Fruit fly (Drosophila melanogaster) whole organism, embryonic: ENCODE data around the gene CG42540.

Experiments used
- Atf3 ChIP-seq: fragments of 200-800 bp; sonication (Bioruptor generic); optimal IDR thresholded peaks from 3 replicates; lab custom pipeline; 2016; ENCODE audit warnings: missing biosample characterization, missing genetic modification characterization
- Awh ChIP-seq: fragments of 200-800 bp; sonication (Bioruptor generic); IDR thresholded peaks from 2 replicates; pipeline ENCODE4, ENCODE4 v1.3.6; 2022; ENCODE audit warnings: missing biosample characterization, missing genetic modification characterization
- CG10147 ChIP-seq: fragments of 200-800 bp; sonication (Bioruptor generic); optimal IDR thresholded peaks from 2 replicates; lab custom pipeline; 2019; ENCODE audit warnings: missing biosample characterization, mild to moderate bottlenecking, missing genetic modification characterization, moderate library complexity
- CG10959 ChIP-seq: fragments of 200-800 bp; sonication (Bioruptor generic); IDR thresholded peaks from 2 replicates; pipeline ENCODE4 v1.3.6; 2022; ENCODE audit warnings: missing biosample characterization, missing genetic modification characterization
- CG11723 ChIP-seq: fragments of 200-800 bp; sonication (Bioruptor generic); optimal IDR thresholded peaks from 2 replicates; lab custom pipeline; 2017; ENCODE audit warnings: missing biosample characterization, mild to moderate bottlenecking, missing genetic modification characterization
- CG13775 ChIP-seq: fragments of 200-800 bp; sonication (Bioruptor generic); optimal IDR thresholded peaks from 3 replicates; lab custom pipeline; 2017; ENCODE audit warnings: missing biosample characterization, mild to moderate bottlenecking, missing genetic modification characterization
- CG14050 ChIP-seq: fragments of 200-800 bp; sonication (Bioruptor generic); IDR thresholded peaks from 3 replicates; pipeline ENCODE4 v1.3.6; 2022; ENCODE audit warnings: missing biosample characterization, missing genetic modification characterization
- CG15479 ChIP-seq: fragments of 200-800 bp; sonication (Bioruptor generic); optimal IDR thresholded peaks from 3 replicates; lab custom pipeline; 2019; ENCODE audit warnings: missing biosample characterization, mild to moderate bottlenecking, missing genetic modification characterization, moderate library complexity
- CG1832 ChIP-seq: fragments of 200-800 bp; sonication (Bioruptor generic); optimal IDR thresholded peaks from 2 replicates; lab custom pipeline; 2017; ENCODE audit warnings: missing biosample characterization, mild to moderate bottlenecking, missing genetic modification characterization, inconsistent platforms
- CG2129 ChIP-seq: fragments of 200-800 bp; sonication (Bioruptor generic); IDR thresholded peaks from 2 replicates; pipeline ENCODE4 v1.3.6; 2022; ENCODE audit warnings: missing biosample characterization, missing genetic modification characterization; ENCODE audit not compliant: partially characterized antibody
- CG3163 ChIP-seq: fragments of 200-800 bp; sonication (Bioruptor generic); optimal IDR thresholded peaks from 3 replicates; lab custom pipeline; 2016; ENCODE audit warnings: missing biosample characterization, missing genetic modification characterization
- CG3281 ChIP-seq: fragments of 200-800 bp; sonication (Bioruptor generic); optimal IDR thresholded peaks from 3 replicates; lab custom pipeline; 2017; ENCODE audit warnings: missing biosample characterization, mild to moderate bottlenecking, missing genetic modification characterization
- CG33557 ChIP-seq: fragments of 200-800 bp; sonication (Bioruptor generic); optimal IDR thresholded peaks from 2 replicates; lab custom pipeline; 2019; ENCODE audit warnings: missing biosample characterization, mild to moderate bottlenecking, missing genetic modification characterization, moderate library complexity
- CG34376 ChIP-seq: fragments of 200-800 bp; sonication (Bioruptor generic); optimal IDR thresholded peaks from 2 replicates; lab custom pipeline; 2018; ENCODE audit warnings: missing biosample characterization, mild to moderate bottlenecking, missing genetic modification characterization
- CG5180 ChIP-seq: fragments of 200-800 bp; sonication (Bioruptor generic); optimal IDR thresholded peaks from 3 replicates; lab custom pipeline; 2017; ENCODE audit warnings: missing biosample characterization, missing genetic modification characterization, mild to moderate bottlenecking, moderate library complexity, missing genetic modification reagents
- CG6689 ChIP-seq: fragments of 200-800 bp; sonication (Bioruptor generic); IDR thresholded peaks from 2 replicates; pipeline ENCODE4 v1.3.6; 2022; ENCODE audit warnings: missing biosample characterization, missing genetic modification characterization
- CG7556 ChIP-seq: fragments of 200-800 bp; sonication (Bioruptor generic); optimal IDR thresholded peaks from 2 replicates; lab custom pipeline; 2017; ENCODE audit warnings: missing biosample characterization, mild to moderate bottlenecking, missing genetic modification characterization
- CG8478 ChIP-seq: fragments of >200 bp; optimal IDR thresholded peaks from 2 replicates; lab custom pipeline; 2018
- D ChIP-seq, 2 experiments: fragments of 200-800 bp in 1 of 2; fragments of >200 bp in 1 of 2; sonication (Bioruptor generic) in 1 of 2; optimal IDR thresholded peaks; 2 replicates in 1 of 2; 3 replicates in 1 of 2; lab custom pipeline; 2017; ENCODE audit warnings: mild to moderate bottlenecking in 1 of 2, missing biosample characterization in 1 of 2, missing genetic modification characterization in 1 of 2, missing genetic modification reagents in 1 of 2
- D19A ChIP-seq: fragments of 200-800 bp; optimal IDR thresholded peaks from 3 replicates; lab custom pipeline; 2019; ENCODE audit warnings: missing biosample characterization, mild to moderate bottlenecking, missing genetic modification characterization, moderate library complexity
- D19B ChIP-seq: fragments of 200-800 bp; sonication (Bioruptor generic); optimal IDR thresholded peaks from 2 replicates; lab custom pipeline; 2017; ENCODE audit warnings: missing biosample characterization, mild to moderate bottlenecking, missing genetic modification characterization
- Dfd ChIP-seq, 2 experiments: fragments of >200 bp; optimal IDR thresholded peaks; 2 replicates each; lab custom pipeline; 2017; ENCODE audit warnings: missing biosample characterization in 2 of 2, missing genetic modification characterization in 2 of 2
- Dip2 ChIP-seq: fragments of 200-800 bp; sonication (Bioruptor generic); IDR thresholded peaks from 2 replicates; pipeline ENCODE4 v1.3.6; 2022; ENCODE audit warnings: missing biosample characterization, missing genetic modification characterization
- Neu2 ChIP-seq: fragments of 200-800 bp; sonication (Bioruptor generic); optimal IDR thresholded peaks from 3 replicates; lab custom pipeline; 2016; ENCODE audit warnings: missing biosample characterization, missing genetic modification characterization, borderline replicate concordance
- Nf-YB ChIP-seq: fragments of 200-800 bp; sonication (Bioruptor generic); optimal IDR thresholded peaks from 3 replicates; lab custom pipeline; 2019; ENCODE audit warnings: missing biosample characterization, mild to moderate bottlenecking, missing genetic modification characterization, moderate library complexity
- PHDP ChIP-seq: fragments of 200-800 bp; sonication (Bioruptor generic); optimal IDR thresholded peaks from 3 replicates; lab custom pipeline; 2018; ENCODE audit warnings: missing biosample characterization, mild to moderate bottlenecking, missing genetic modification characterization, moderate library complexity
- ab ChIP-seq: fragments of 200-800 bp; sonication (Bioruptor generic); optimal IDR thresholded peaks from 2 replicates; lab custom pipeline; 2016; ENCODE audit warnings: missing biosample characterization, missing genetic modification characterization
- bcd ChIP-seq: fragments of 200-800 bp; sonication (Bioruptor generic); optimal IDR thresholded peaks from 2 replicates; lab custom pipeline; 2017; ENCODE audit warnings: missing biosample characterization, mild to moderate bottlenecking, missing genetic modification characterization
- bigmax ChIP-seq: fragments of 200-800 bp; sonication (Bioruptor generic); optimal IDR thresholded peaks from 2 replicates; lab custom pipeline; 2018; ENCODE audit warnings: missing biosample characterization, mild to moderate bottlenecking, missing genetic modification characterization
- caup ChIP-seq: fragments of 200-800 bp; sonication (Bioruptor generic); optimal IDR thresholded peaks from 3 replicates; lab custom pipeline; 2017; ENCODE audit warnings: missing biosample characterization, mild to moderate bottlenecking, missing genetic modification characterization, moderate library complexity; ENCODE audit not compliant: severe bottlenecking
- cwo ChIP-seq: fragments of 200-800 bp; sonication (Bioruptor generic); optimal IDR thresholded peaks from 3 replicates; lab custom pipeline; 2017; ENCODE audit warnings: missing biosample characterization, missing genetic modification characterization, mild to moderate bottlenecking, moderate library complexity, missing genetic modification reagents
- disco-r ChIP-seq: fragments of 200-800 bp; sonication (Bioruptor generic); optimal IDR thresholded peaks from 2 replicates; lab custom pipeline; 2016; ENCODE audit warnings: missing biosample characterization, missing genetic modification characterization
- eyg ChIP-seq: fragments of 200-800 bp; sonication (Bioruptor generic); optimal IDR thresholded peaks from 3 replicates; lab custom pipeline; 2016; ENCODE audit warnings: missing biosample characterization, missing genetic modification characterization
- gcm ChIP-seq: fragments of 200-800 bp; sonication (Bioruptor generic); optimal IDR thresholded peaks from 2 replicates; lab custom pipeline; 2019; ENCODE audit warnings: missing biosample characterization, mild to moderate bottlenecking, missing genetic modification characterization, moderate library complexity
- lbe ChIP-seq: fragments of 200-800 bp; sonication (Bioruptor generic); optimal IDR thresholded peaks from 2 replicates; lab custom pipeline; 2016; ENCODE audit warnings: missing biosample characterization, mild to moderate bottlenecking, missing genetic modification characterization
- lola ChIP-seq, 3 experiments: fragments of >200 bp in 2 of 3; fragments of 200-800 bp in 1 of 3; sonication (Bioruptor generic) in 1 of 3; optimal IDR thresholded peaks; 2 replicates each; lab custom pipeline; 2017 to 2019; ENCODE audit warnings: missing biosample characterization in 3 of 3, missing genetic modification characterization in 3 of 3, mild to moderate bottlenecking in 1 of 3, moderate library complexity in 1 of 3
- maf-S ChIP-seq: fragments of 200-800 bp; sonication (Bioruptor generic); optimal IDR thresholded peaks from 2 replicates; lab custom pipeline; 2016; ENCODE audit warnings: missing biosample characterization, missing genetic modification characterization
- mam ChIP-seq: fragments of 200-800 bp; sonication (Bioruptor generic); optimal IDR thresholded peaks from 3 replicates; lab custom pipeline; 2016; ENCODE audit warnings: missing biosample characterization, missing genetic modification characterization
- peb ChIP-seq: fragments of 200-800 bp; sonication (Bioruptor generic); IDR thresholded peaks from 2 replicates; pipeline ENCODE4 v1.3.6; 2022; ENCODE audit warnings: missing biosample characterization, missing genetic modification characterization
- phol ChIP-seq: fragments of 200-800 bp; sonication (Bioruptor generic); optimal IDR thresholded peaks from 3 replicates; lab custom pipeline; 2018; ENCODE audit warnings: missing biosample characterization, mild to moderate bottlenecking, missing genetic modification characterization, moderate library complexity
- pita ChIP-seq: fragments of 200-800 bp; sonication (Bioruptor generic); optimal IDR thresholded peaks from 2 replicates; lab custom pipeline; 2017; ENCODE audit warnings: missing biosample characterization, mild to moderate bottlenecking, missing genetic modification characterization
- pros ChIP-seq: fragments of 200-800 bp; sonication (Bioruptor generic); optimal IDR thresholded peaks from 3 replicates; lab custom pipeline; 2019; ENCODE audit warnings: missing biosample characterization, mild to moderate bottlenecking, missing genetic modification characterization, moderate library complexity
- pum ChIP-seq: fragments of 200-800 bp; sonication (Bioruptor generic); optimal IDR thresholded peaks from 2 replicates; lab custom pipeline; 2016; ENCODE audit warnings: missing biosample characterization, missing genetic modification characterization
- ranshi ChIP-seq: fragments of 200-800 bp; sonication (Bioruptor generic); IDR thresholded peaks from 2 replicates; pipeline ENCODE4 v1.3.6; 2022; ENCODE audit warnings: missing biosample characterization, missing genetic modification characterization
- ro ChIP-seq: fragments of 200-800 bp; sonication (Bioruptor generic); IDR thresholded peaks from 2 replicates; pipeline ENCODE4 v1.3.6; 2022; ENCODE audit warnings: missing biosample characterization, missing genetic modification characterization
- scrt ChIP-seq: fragments of 200-800 bp; sonication (Bioruptor generic); optimal IDR thresholded peaks from 2 replicates; lab custom pipeline; 2018; ENCODE audit warnings: missing biosample characterization, mild to moderate bottlenecking, missing genetic modification characterization, moderate library complexity
- seq ChIP-seq: fragments of 200-800 bp; sonication (Bioruptor generic); IDR thresholded peaks from 2 replicates; pipeline ENCODE4 v1.3.6; 2022; ENCODE audit warnings: missing biosample characterization, missing genetic modification characterization
- slbo ChIP-seq: fragments of 200-800 bp; sonication (Bioruptor generic); IDR thresholded peaks from 2 replicates; pipeline ENCODE4 v1.3.6; 2022; ENCODE audit warnings: missing biosample characterization, missing genetic modification characterization
- sob ChIP-seq: fragments of 200-800 bp; sonication (Bioruptor generic); IDR thresholded peaks from 2 replicates; pipeline ENCODE4 v1.3.6; 2022; ENCODE audit warnings: missing biosample characterization, missing genetic modification characterization
- sr ChIP-seq: fragments of 200-800 bp; sonication (Bioruptor generic); IDR thresholded peaks from 3 replicates; pipeline ENCODE4 v1.3.6; 2022; ENCODE audit warnings: missing biosample characterization, missing genetic modification characterization
- stwl ChIP-seq: fragments of 200-800 bp; sonication (Bioruptor generic); optimal IDR thresholded peaks from 3 replicates; lab custom pipeline; 2018; ENCODE audit warnings: missing biosample characterization, mild to moderate bottlenecking, missing genetic modification characterization, moderate library complexity

CG42540 gene

DNA sequence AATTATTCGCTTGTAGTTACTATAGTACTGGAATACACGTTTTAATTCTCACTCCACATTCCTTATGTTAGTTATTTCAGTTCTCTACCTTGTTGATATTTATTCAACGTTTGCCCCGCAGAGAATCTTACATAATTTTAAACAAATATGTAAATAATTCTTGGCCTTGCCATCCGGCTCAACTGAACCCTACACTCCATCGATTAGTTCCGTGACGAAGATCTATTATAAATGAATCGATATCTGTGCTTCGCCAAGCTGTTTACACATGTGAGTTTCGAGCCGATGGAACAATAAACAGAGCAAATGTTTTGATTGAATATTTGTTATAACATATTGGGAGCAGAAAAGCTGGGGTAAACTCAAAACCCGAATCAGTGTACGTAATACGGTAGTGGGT is 34.1 kb upstream of the CG42540 start (continued):
- TF ChIP-seq caup (GFP tag; lab: Kevin White, UChicago) (peak; percentile 63), D (optimal IDR thresholded peaks at IDR 0.05; lab: Kevin White, UChicago) (no peak), D (GFP tag; optimal IDR thresholded peaks at IDR 0.05; lab: Kevin White, UChicago) (no peak), CG7556 (GFP tag; lab: Kevin White, UChicago) (peak; percentile 15), CG5180 (GFP tag; lab: Kevin White, UChicago) (no peak), CG8478 (lab: Kevin White, UChicago) (no peak), pum (no peak), CG10959 (GFP tag; lab: Robert Waterston, UW) (no peak), CG3281 (GFP tag; lab: Kevin White, UChicago) (peak; percentile 64), Dip2 (GFP tag; lab: Robert Waterston, UW) (no peak), CG1832 (no peak), Awh (peak; percentile 29; the same call in 1 of the 2 replicates), maf-S (GFP tag; lab: Kevin White, UChicago) (no peak), lbe (GFP tag; lab: Kevin White, UChicago) (no peak), CG33557 (GFP tag; lab: Kevin White, UChicago) (no peak), gcm (GFP tag; lab: Kevin White, UChicago) (no peak), ro (no peak), CG10147 (peak; percentile 13), cwo (GFP tag; lab: Kevin White, UChicago) (peak; percentile 24), pita (GFP tag; lab: Kevin White, UChicago) (no peak), Atf3 (no peak), bigmax (GFP tag; lab: Kevin White, UChicago) (no peak), Neu2 (no peak), D19A (tag; lab: Kevin White, UChicago) (no peak), phol (tag; lab: Kevin White, UChicago) (no peak), pros (GFP tag; lab: Kevin White, UChicago) (no peak), CG13775 (GFP tag; lab: Kevin White, UChicago) (no peak), Dfd (GFP tag; optimal IDR thresholded peaks at IDR 0.05; lab: Kevin White, UChicago) (no peak), PHDP (tag; lab: Kevin White, UChicago) (peak; percentile 64), stwl (no peak), CG3163 (no peak), CG2129 (no peak), CG6689 (no peak), CG14050 (no peak), sob (GFP tag; lab: Robert Waterston, UW) (peak; percentile 72), eyg (GFP tag; lab: Kevin White, UChicago) (peak; percentile 37), bcd (GFP tag; lab: Kevin White, UChicago) (peak; percentile 29), scrt (GFP tag; lab: Kevin White, UChicago) (peak; percentile 36), ranshi (GFP tag; lab: Robert Waterston, UW) (peak; percentile 43; the same call in 1 of the 2 replicates), sr (GFP tag; lab: Robert Waterston, UW) (no peak), Nf-YB (GFP tag; lab: Kevin White, UChicago) (no peak), CG15479 (GFP tag; lab: Kevin White, UChicago) (no peak), slbo (GFP tag; lab: Robert Waterston, UW) (no peak), D19B (GFP tag; lab: Kevin White, UChicago) (no peak), CG34376 (GFP tag; lab: Kevin White, UChicago) (no peak), seq (GFP tag; lab: Robert Waterston, UW) (0 out of 2 replicates have a peak, but pooled peaks have one; percentile 26), ab (GFP tag; lab: Kevin White, UChicago) (no peak), peb (GFP tag; lab: Robert Waterston, UW) (no peak), CG11723 (GFP tag; lab: Kevin White, UChicago) (no peak), mam (GFP tag; lab: Kevin White, UChicago) (peak; percentile 56), disco-r (no peak), lola (GFP tag; optimal IDR thresholded peaks at IDR 0.05; lab: Kevin White, UChicago) (no peak)
